Fruit fly (Drosophila melanogaster): ENCODE data around the gene pit.

- TF ChIP-seq CG14711 (tag; optimal IDR thresholded peaks at IDR 0.05): peak; percentile 96
- peak; percentile 37 for TF ChIP-seq CG33017 (tag; optimal IDR thresholded peaks at IDR 0.05)
- no peak for TF ChIP-seq CG5204 (GFP tag; optimal IDR thresholded peaks at IDR 0.05)
- no peak for TF ChIP-seq kay (GFP tag; ENCODE audit: borderline replicate concordance)
- no peak for TF ChIP-seq tj (GFP tag; optimal IDR thresholded peaks at IDR 0.05)
- no peak for TF ChIP-seq CG12768 (GFP tag; optimal IDR thresholded peaks at IDR 0.05)
- no peak for TF ChIP-seq cnc (optimal IDR thresholded peaks at IDR 0.05)
These were observed 7.7 kb downstream of the pit start, which contains the start of gene how for dm6 chr3R:22041625-22042282.

Data from whole organism, adult.